Fruit fly (Drosophila melanogaster) whole organism, adult: ENCODE measurements around the gene CG7824.

ENCODE experiments used
- CG11617 ChIP-seq: fragments of 200-800 bp; sonication (Bioruptor generic); optimal IDR thresholded peaks from 2 replicates; lab custom pipeline; 2017; ENCODE audit warnings: mild to moderate bottlenecking, missing biosample characterization, missing genetic modification reagents, missing genetic modification characterization
- CG12768 ChIP-seq: fragments of 200-800 bp; sonication (Bioruptor generic); optimal IDR thresholded peaks from 2 replicates; lab custom pipeline; 2017; ENCODE audit warnings: missing biosample characterization, missing genetic modification characterization, mild to moderate bottlenecking, moderate library complexity, missing genetic modification reagents
- CG14711 ChIP-seq: fragments of 200-800 bp; sonication (Bioruptor generic); optimal IDR thresholded peaks from 2 replicates; lab custom pipeline; 2018; ENCODE audit warnings: missing biosample characterization, mild to moderate bottlenecking, missing genetic modification characterization, moderate library complexity
- CG1620 ChIP-seq: fragments of 200-800 bp; sonication (Bioruptor generic); optimal IDR thresholded peaks from 2 replicates; lab custom pipeline; 2016; ENCODE audit warnings: missing biosample characterization, missing genetic modification characterization
- CG33017 ChIP-seq: fragments of 200-800 bp; sonication (Bioruptor generic); optimal IDR thresholded peaks from 2 replicates; lab custom pipeline; 2018; ENCODE audit warnings: missing biosample characterization, mild to moderate bottlenecking, missing genetic modification characterization, moderate library complexity
- CG5204 ChIP-seq: fragments of 200-800 bp; sonication (Bioruptor generic); optimal IDR thresholded peaks from 2 replicates; lab custom pipeline; 2016; ENCODE audit warnings: missing biosample characterization, missing genetic modification characterization
- CG7045 ChIP-seq: fragments of 200-800 bp; sonication (Bioruptor generic); optimal IDR thresholded peaks from 2 replicates; lab custom pipeline; 2017; ENCODE audit warnings: missing biosample characterization, mild to moderate bottlenecking, missing genetic modification characterization
- CG7101 ChIP-seq: fragments of 200-800 bp; sonication (Bioruptor generic); optimal IDR thresholded peaks from 2 replicates; lab custom pipeline; 2018; ENCODE audit warnings: missing biosample characterization, mild to moderate bottlenecking, missing genetic modification characterization, moderate library complexity
- Clk ChIP-seq: fragments of 200-800 bp; sonication (Bioruptor generic); optimal IDR thresholded peaks from 2 replicates; lab custom pipeline; 2017; ENCODE audit warnings: missing biosample characterization, missing genetic modification characterization
- Crg-1 ChIP-seq: fragments of 200-800 bp; sonication (Bioruptor generic); optimal IDR thresholded peaks from 2 replicates; lab custom pipeline; 2016; ENCODE audit warnings: missing biosample characterization, missing genetic modification characterization
- Hr96 ChIP-seq: fragments of 200-800 bp; sonication (Bioruptor generic); optimal IDR thresholded peaks from 2 replicates; lab custom pipeline; 2016; ENCODE audit warnings: missing biosample characterization, missing genetic modification characterization
- Mnt ChIP-seq: fragments of 200-800 bp; sonication (Bioruptor generic); optimal IDR thresholded peaks from 2 replicates; lab custom pipeline; 2016; ENCODE audit warnings: missing biosample characterization, mild to moderate bottlenecking, missing genetic modification characterization
- bab1 ChIP-seq: fragments of 200-800 bp; sonication (Bioruptor generic); optimal IDR thresholded peaks from 3 replicates; lab custom pipeline; 2019; ENCODE audit warnings: missing biosample characterization, mild to moderate bottlenecking, missing genetic modification characterization, moderate library complexity
- cic ChIP-seq: fragments of 200-800 bp; sonication (Bioruptor generic); optimal IDR thresholded peaks from 2 replicates; lab custom pipeline; 2017; ENCODE audit warnings: missing biosample characterization, mild to moderate bottlenecking, missing genetic modification characterization, moderate library complexity
- cnc ChIP-seq, 2 experiments: fragments of >200 bp; optimal IDR thresholded peaks; 2 replicates each; lab custom pipeline; 2017
- kay ChIP-seq: fragments of 200-800 bp; sonication (Bioruptor generic); peaks from one replicate; lab custom pipeline; 2016; ENCODE audit warnings: missing biosample characterization, missing genetic modification characterization, borderline replicate concordance
- ovo ChIP-seq: fragments of 200-800 bp; sonication (Bioruptor generic); optimal IDR thresholded peaks from 2 replicates; lab custom pipeline; 2016; ENCODE audit warnings: missing biosample characterization, missing genetic modification characterization
- pad ChIP-seq: fragments of 200-800 bp; sonication (Bioruptor generic); optimal IDR thresholded peaks from 3 replicates; lab custom pipeline; 2017; ENCODE audit warnings: missing biosample characterization, missing genetic modification characterization, mild to moderate bottlenecking, moderate library complexity, missing genetic modification reagents
- tj ChIP-seq: fragments of 200-800 bp; sonication (Bioruptor generic); optimal IDR thresholded peaks from 3 replicates; lab custom pipeline; 2017; ENCODE audit warnings: missing biosample characterization, mild to moderate bottlenecking, missing genetic modification characterization, moderate library complexity
- toe ChIP-seq: fragments of 200-800 bp; sonication (Bioruptor generic); optimal IDR thresholded peaks from 2 replicates; lab custom pipeline; 2016; ENCODE audit warnings: missing biosample characterization, missing genetic modification characterization

Gene CG7824

dm6 chr3R:29867470-29867869 is 8.7 kb upstream of the CG7824 start:
- peak; percentile 7 for TF ChIP-seq Mnt (GFP tag; lab: Kevin White, UChicago)
- peak; percentile 26 for TF ChIP-seq cic
- TF ChIP-seq CG12768 (GFP tag; lab: Kevin White, UChicago): no peak

dm6 chr3R:29866706-29867105 is 8.0 kb upstream of the CG7824 start:
- TF ChIP-seq CG14711 (tag; lab: Kevin White, UChicago) (no peak), CG5204 (GFP tag; lab: Kevin White, UChicago) (no peak), CG7101 (tag; lab: Kevin White, UChicago) (no peak), CG7045 (no peak), ovo (GFP tag; lab: Kevin White, UChicago) (no peak), pad (GFP tag; lab: Kevin White, UChicago) (no peak), CG33017 (tag; lab: Kevin White, UChicago) (no peak), Mnt (GFP tag; lab: Kevin White, UChicago) (no peak), cic (no peak), CG1620 (GFP tag; lab: Kevin White, UChicago) (no peak), bab1 (GFP tag; lab: Kevin White, UChicago) (no peak), Crg-1 (no peak), CG12768 (GFP tag; lab: Kevin White, UChicago) (no peak), toe (GFP tag; lab: Kevin White, UChicago) (no peak), cnc (optimal IDR thresholded peaks at IDR 0.05; lab: Kevin White, UChicago) (no peak)

dm6 chr3R:29862795-29863194 is 4.1 kb upstream of the CG7824 start:
- TF ChIP-seq CG5204 (GFP tag; lab: Kevin White, UChicago): no peak
- no peak for TF ChIP-seq CG7045
- no peak for TF ChIP-seq cnc (optimal IDR thresholded peaks at IDR 0.05; lab: Kevin White, UChicago)
- no peak for TF ChIP-seq CG7101 (tag; lab: Kevin White, UChicago)
- no peak for TF ChIP-seq ovo (GFP tag; lab: Kevin White, UChicago)
- TF ChIP-seq toe (GFP tag; lab: Kevin White, UChicago): no peak
- TF ChIP-seq kay: no peak
- no peak for TF ChIP-seq cic
- TF ChIP-seq CG33017 (tag; lab: Kevin White, UChicago): no peak
- no peak for TF ChIP-seq Crg-1
- TF ChIP-seq CG12768 (GFP tag; lab: Kevin White, UChicago): no peak
- no peak for TF ChIP-seq tj (GFP tag; lab: Kevin White, UChicago)

- TF ChIP-seq CG14711 (tag; lab: Kevin White, UChicago) (peak; percentile 41), cic (peak; percentile 4), CG11617 (GFP tag; lab: Kevin White, UChicago) (peak; percentile 85), Clk (GFP tag; lab: Kevin White, UChicago) (peak; percentile 6), CG7101 (tag; lab: Kevin White, UChicago) (peak; percentile 77), CG7045 (peak; percentile 66), CG5204 (GFP tag; lab: Kevin White, UChicago) (no peak), kay (no peak), CG1620 (GFP tag; lab: Kevin White, UChicago) (peak; percentile 41), pad (GFP tag; lab: Kevin White, UChicago) (peak; percentile 70), toe (GFP tag; lab: Kevin White, UChicago) (no peak), Crg-1 (peak; percentile 57), ovo (GFP tag; lab: Kevin White, UChicago) (peak; percentile 70), tj (GFP tag; lab: Kevin White, UChicago) (peak; percentile 38), CG33017 (tag; lab: Kevin White, UChicago) (peak; percentile 79), cnc (optimal IDR thresholded peaks at IDR 0.05; lab: Kevin White, UChicago) (no peak), Hr96 (GFP tag; lab: Kevin White, UChicago) (no peak), Mnt (GFP tag; lab: Kevin White, UChicago) (peak; percentile 90), CG12768 (GFP tag; lab: Kevin White, UChicago) (peak; percentile 63), bab1 (GFP tag; lab: Kevin White, UChicago) (peak; percentile 51)
Measured at dm6 chr3R:29861432-29862249, 2.9 kb upstream of the CG7824 start, which contains the start of the genes CG15514 and RpS8. Gene CG15514 (minus strand): TSS chr3R:29861494. Gene RpS8 (plus strand): TSS chr3R:29861582.

dm6 chr3R:29859763-29860162 is 1.0 kb upstream of the CG7824 start:
- TF ChIP-seq CG7101 (tag; lab: Kevin White, UChicago): peak; percentile 45
- TF ChIP-seq CG5204 (GFP tag; lab: Kevin White, UChicago): no peak
- TF ChIP-seq cnc (optimal IDR thresholded peaks at IDR 0.05; lab: Kevin White, UChicago): no peak
- no peak for TF ChIP-seq CG12768 (GFP tag; lab: Kevin White, UChicago)
- TF ChIP-seq CG14711 (tag; lab: Kevin White, UChicago): no peak
- peak; percentile 32 for TF ChIP-seq CG11617 (GFP tag; lab: Kevin White, UChicago)
- no peak for TF ChIP-seq Crg-1
- TF ChIP-seq pad (GFP tag; lab: Kevin White, UChicago): peak; percentile 0
- TF ChIP-seq tj (GFP tag; lab: Kevin White, UChicago): no peak
- peak; percentile 46 for TF ChIP-seq Mnt (GFP tag; lab: Kevin White, UChicago)
- peak; percentile 56 for TF ChIP-seq bab1 (GFP tag; lab: Kevin White, UChicago)
- peak; percentile 8 for TF ChIP-seq cic
- no peak for TF ChIP-seq CG7045
- no peak for TF ChIP-seq kay
- no peak for TF ChIP-seq Hr96 (GFP tag; lab: Kevin White, UChicago)
- TF ChIP-seq Clk (GFP tag; lab: Kevin White, UChicago): no peak
- TF ChIP-seq toe (GFP tag; lab: Kevin White, UChicago): no peak
- peak; percentile 4 for TF ChIP-seq CG33017 (tag; lab: Kevin White, UChicago)
